Worm (Caenorhabditis elegans) whole organism, late embryonic: ENCODE measurements around the gene cyn-7.

Experiments used
- C08G9.2 ChIP-seq: sonication (generic microtip); optimal IDR thresholded peaks from 2 replicates; lab custom pipeline; 2016; ENCODE audit warnings: mild to moderate bottlenecking, missing genetic modification characterization, moderate library complexity, missing compliant biosample characterization
- F13H6.1 ChIP-seq: sonication (generic microtip); optimal IDR thresholded peaks from 2 replicates; lab custom pipeline; 2016; ENCODE audit warnings: missing genetic modification characterization, missing compliant biosample characterization
- K02D7.2 ChIP-seq: sonication (generic microtip); optimal IDR thresholded peaks from 2 replicates; lab custom pipeline; 2017; ENCODE audit warnings: mild to moderate bottlenecking, missing genetic modification characterization, missing compliant biosample characterization
- Y22D7AL.16 ChIP-seq: sonication (generic microtip); optimal IDR thresholded peaks from 2 replicates; lab custom pipeline; 2016; ENCODE audit warnings: missing genetic modification characterization, missing compliant biosample characterization
- ceh-19 ChIP-seq: fragments of 200-800 bp; sonication (Bioruptor generic); optimal IDR thresholded peaks from 2 replicates; lab custom pipeline; 2018; ENCODE audit warnings: mild to moderate bottlenecking, missing genetic modification characterization, missing compliant biosample characterization
- ceh-22 ChIP-seq: sonication (generic microtip); optimal IDR thresholded peaks from 2 replicates; lab custom pipeline; 2017; ENCODE audit warnings: missing biosample characterization, missing genetic modification characterization
- ceh-34 ChIP-seq: sonication (generic microtip); optimal IDR thresholded peaks from 2 replicates; lab custom pipeline; 2016; ENCODE audit warnings: mild to moderate bottlenecking, missing genetic modification characterization, missing compliant biosample characterization
- ceh-45 ChIP-seq: fragments of 200-800 bp; sonication (Bioruptor generic); IDR thresholded peaks from 2 replicates; pipeline ENCODE4 v1.3.6; 2022; ENCODE audit warnings: missing genetic modification reagents, missing genetic modification characterization, missing compliant biosample characterization
- ceh-9 ChIP-seq: sonication (generic microtip); optimal IDR thresholded peaks from 2 replicates; lab custom pipeline; 2016; ENCODE audit warnings: mild to moderate bottlenecking, missing genetic modification characterization, inconsistent platforms, missing compliant biosample characterization
- dmd-4 ChIP-seq: sonication (generic microtip); optimal IDR thresholded peaks from 2 replicates; lab custom pipeline; 2016; ENCODE audit warnings: borderline replicate concordance, missing genetic modification characterization, missing compliant biosample characterization
- elt-4 ChIP-seq: sonication (generic microtip); optimal IDR thresholded peaks from 2 replicates; lab custom pipeline; 2016; ENCODE audit warnings: missing genetic modification characterization, missing compliant biosample characterization
- ets-4 ChIP-seq: sonication (generic microtip); optimal IDR thresholded peaks from 2 replicates; lab custom pipeline; 2016; ENCODE audit warnings: missing genetic modification characterization, missing compliant biosample characterization
- fkh-6 ChIP-seq: sonication (generic microtip); optimal IDR thresholded peaks from 2 replicates; lab custom pipeline; 2016; ENCODE audit warnings: missing genetic modification characterization, missing compliant biosample characterization
- hlh-13 ChIP-seq: fragments of 200-800 bp; sonication (Bioruptor generic); optimal IDR thresholded peaks from 2 replicates; lab custom pipeline; 2018; ENCODE audit warnings: mild to moderate bottlenecking, missing genetic modification characterization, missing compliant biosample characterization
- hlh-15 ChIP-seq: sonication (generic microtip); optimal IDR thresholded peaks from 2 replicates; lab custom pipeline; 2016; ENCODE audit warnings: missing genetic modification characterization, missing compliant biosample characterization
- hlh-30 ChIP-seq: sonication (generic microtip); optimal IDR thresholded peaks from 2 replicates; lab custom pipeline; 2017; ENCODE audit warnings: antibody characterized with exemption, missing genetic modification characterization, missing compliant biosample characterization; ENCODE audit not compliant: insufficient read depth
- hlh-6 ChIP-seq: sonication (generic microtip); optimal IDR thresholded peaks from 2 replicates; lab custom pipeline; 2016; ENCODE audit warnings: missing genotype, missing genetic modification characterization, missing compliant biosample characterization
- hlh-8 ChIP-seq: sonication (generic microtip); optimal IDR thresholded peaks from 2 replicates; lab custom pipeline; 2016; ENCODE audit warnings: missing genotype, missing genetic modification characterization, missing compliant biosample characterization
- lim-6 ChIP-seq: sonication (generic microtip); optimal IDR thresholded peaks from 2 replicates; lab custom pipeline; 2016; ENCODE audit warnings: missing genetic modification characterization, missing compliant biosample characterization
- madf-2 ChIP-seq: sonication (generic microtip); optimal IDR thresholded peaks from 2 replicates; lab custom pipeline; 2017; ENCODE audit warnings: missing genetic modification characterization, missing compliant biosample characterization
- nfya-1 ChIP-seq: sonication (generic microtip); optimal IDR thresholded peaks from 2 replicates; lab custom pipeline; 2017; ENCODE audit warnings: missing genetic modification characterization, mild to moderate bottlenecking, missing compliant biosample characterization, antibody characterized with exemption, moderate library complexity
- nhr-11 ChIP-seq: fragments of 150-350 bp; optimal IDR thresholded peaks from 2 replicates; lab custom pipeline; 2014; ENCODE audit warnings: missing biosample characterization, missing genetic modification characterization
- nhr-232 ChIP-seq: sonication (generic microtip); optimal IDR thresholded peaks from 2 replicates; lab custom pipeline; 2016; ENCODE audit warnings: missing genetic modification characterization, missing compliant biosample characterization
- odd-2 ChIP-seq: sonication (generic microtip); optimal IDR thresholded peaks from 2 replicates; lab custom pipeline; 2017; ENCODE audit warnings: antibody characterized with exemption, mild to moderate bottlenecking, missing genetic modification characterization, missing compliant biosample characterization
- pax-1 ChIP-seq: fragments of 150-350 bp; optimal IDR thresholded peaks from 2 replicates; lab custom pipeline; 2014; ENCODE audit warnings: missing biosample characterization, missing genetic modification characterization
- pha-2 ChIP-seq: sonication (generic microtip); optimal IDR thresholded peaks from 2 replicates; lab custom pipeline; 2017; ENCODE audit warnings: mild to moderate bottlenecking, missing genetic modification characterization, missing compliant biosample characterization
- pqm-1 ChIP-seq: sonication (generic microtip); optimal IDR thresholded peaks from 2 replicates; lab custom pipeline; 2016; ENCODE audit warnings: missing genetic modification characterization, missing compliant biosample characterization
- pros-1 ChIP-seq: fragments of 150-350 bp; optimal IDR thresholded peaks from 2 replicates; lab custom pipeline; 2014; ENCODE audit warnings: missing biosample characterization, missing genetic modification reagents, missing genetic modification characterization
- ref-2 ChIP-seq: sonication (generic microtip); optimal IDR thresholded peaks from 2 replicates; lab custom pipeline; 2016; ENCODE audit warnings: missing genetic modification characterization, missing compliant biosample characterization
- rnt-1 ChIP-seq: sonication (generic microtip); optimal IDR thresholded peaks from 2 replicates; lab custom pipeline; 2016; ENCODE audit warnings: missing genetic modification characterization, missing compliant biosample characterization
- sox-2 ChIP-seq: fragments of 200-800 bp; sonication (Bioruptor generic); IDR thresholded peaks from 2 replicates; pipeline ENCODE4 v1.3.6; 2022; ENCODE audit warnings: missing genetic modification reagents, missing genetic modification characterization, missing compliant biosample characterization
- sox-4 ChIP-seq: sonication (generic microtip); optimal IDR thresholded peaks from 2 replicates; lab custom pipeline; 2017; ENCODE audit warnings: mild to moderate bottlenecking, missing genetic modification characterization, inconsistent platforms, missing compliant biosample characterization
- syd-9 ChIP-seq: sonication (generic microtip); optimal IDR thresholded peaks from 2 replicates; lab custom pipeline; 2016; ENCODE audit warnings: mild to moderate bottlenecking, missing genetic modification characterization, moderate library complexity, missing compliant biosample characterization
- tbx-2 ChIP-seq: sonication (generic microtip); optimal IDR thresholded peaks from 2 replicates; lab custom pipeline; 2016; ENCODE audit warnings: missing genetic modification characterization, missing compliant biosample characterization
- tbx-7 ChIP-seq: sonication (generic microtip); optimal IDR thresholded peaks from 2 replicates; lab custom pipeline; 2016; ENCODE audit warnings: missing genotype, missing genetic modification characterization, missing compliant biosample characterization
- ttx-3 ChIP-seq: sonication (generic microtip); optimal IDR thresholded peaks from 2 replicates; lab custom pipeline; 2016; ENCODE audit warnings: missing genetic modification reagents, missing genetic modification characterization, missing compliant biosample characterization
- unc-3 ChIP-seq, 2 experiments: fragments of 200-800 bp in 1 of 2; sonication (Bioruptor generic) in 1 of 2; sonication (generic microtip) in 1 of 2; conservative IDR thresholded peaks in 1 of 2; optimal IDR thresholded peaks in 1 of 2; 2 replicates each; pipeline versions ENCODE4 v1.3.6 to Lab custom; 2016 to 2022; ENCODE audit warnings: missing compliant biosample characterization in 2 of 2, missing genetic modification characterization in 2 of 2, missing genetic modification reagents in 1 of 2
- unc-55 ChIP-seq: sonication (generic microtip); optimal IDR thresholded peaks from 2 replicates; lab custom pipeline; 2017; ENCODE audit warnings: missing biosample characterization, missing genetic modification reagents, missing genetic modification characterization

Gene cyn-7

ce11 chrV:15179757-15180156 is 7.4 kb downstream of the cyn-7 start, which contains the start of gene T09F5.10:
T09F5.10 (plus strand) TSS chrV:15180057.
- TF ChIP-seq hlh-8 (tag; lab: Kevin White, UChicago) (no peak), hlh-13 (no peak), tbx-2 (tag; lab: Kevin White, UChicago) (no peak), pros-1 (tag; lab: Kevin White, UChicago) (no peak), nhr-11 (tag; lab: Kevin White, UChicago) (no peak), tbx-7 (tag; lab: Kevin White, UChicago) (no peak), C08G9.2 (no peak), fkh-6 (tag; lab: Kevin White, UChicago) (no peak), unc-3 (GFP tag; conservative IDR thresholded peaks at IDR 0.05; lab: Robert Waterston, UW) (no peak), unc-3 (tag; optimal IDR thresholded peaks at IDR 0.05; lab: Kevin White, UChicago) (no peak), sox-4 (tag; lab: Kevin White, UChicago) (no peak), ceh-22 (tag; lab: Kevin White, UChicago) (no peak), pha-2 (tag; lab: Kevin White, UChicago) (no peak), rnt-1 (tag; lab: Kevin White, UChicago) (no peak), hlh-30 (tag; lab: Kevin White, UChicago) (no peak)

DNA sequence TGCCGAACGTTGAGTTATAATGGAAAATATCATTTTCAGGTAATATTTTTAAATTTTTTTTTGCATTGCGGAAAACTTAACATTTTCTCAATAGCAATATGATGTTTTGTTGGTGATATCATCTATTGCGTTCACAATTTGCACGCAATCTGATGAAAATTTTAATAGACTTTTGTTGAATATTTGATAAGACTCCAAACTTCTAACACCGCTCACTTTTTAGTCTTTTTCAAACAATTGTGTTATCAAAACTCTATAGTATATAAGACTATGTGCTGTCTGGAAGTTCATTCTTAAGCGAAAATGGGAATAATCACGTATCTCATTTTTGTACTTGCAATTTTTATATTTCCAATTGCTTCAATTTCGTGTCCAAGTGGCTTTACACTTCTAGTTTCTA is 11.7 kb downstream of the cyn-7 start, which contains the start of gene clec-47:
Gene clec-47, plus strand, starts transcription at position 301 of the 400 bp plus-strand sequence.
- TF ChIP-seq unc-55 (no peak), tbx-2 (tag; lab: Kevin White, UChicago) (no peak), hlh-6 (tag; lab: Kevin White, UChicago) (no peak), F13H6.1 (tag; lab: Kevin White, UChicago) (no peak), tbx-7 (tag; lab: Kevin White, UChicago) (no peak), Y22D7AL.16 (tag; lab: Kevin White, UChicago) (no peak), hlh-30 (tag; lab: Kevin White, UChicago) (no peak), pax-1 (no peak), nfya-1 (tag; lab: Kevin White, UChicago) (no peak), ceh-9 (tag; lab: Kevin White, UChicago) (no peak), ets-4 (tag; lab: Kevin White, UChicago) (no peak), sox-2 (GFP tag; lab: Robert Waterston, UW) (no peak), elt-4 (tag; lab: Kevin White, UChicago) (no peak), hlh-15 (tag; lab: Kevin White, UChicago) (no peak), dmd-4 (tag; lab: Kevin White, UChicago) (no peak), hlh-8 (tag; lab: Kevin White, UChicago) (no peak), sox-4 (tag; lab: Kevin White, UChicago) (no peak), ttx-3 (tag; lab: Kevin White, UChicago) (no peak), ref-2 (tag; lab: Kevin White, UChicago) (no peak), nhr-232 (tag; lab: Kevin White, UChicago) (no peak)

ce11 chrV:15162697-15163096 is 24.5 kb downstream of the cyn-7 start, which contains the start of gene srz-11:
srz-11 (plus strand) TSS chrV:15163082.
- no peak for TF ChIP-seq nfya-1 (tag; lab: Kevin White, UChicago)
- TF ChIP-seq pqm-1 (tag; lab: Kevin White, UChicago) = no peak
- TF ChIP-seq lim-6 (tag; lab: Kevin White, UChicago) = no peak
- no peak for TF ChIP-seq K02D7.2 (tag; lab: Kevin White, UChicago)
- TF ChIP-seq syd-9 (tag; lab: Kevin White, UChicago) = no peak
- no peak for TF ChIP-seq ceh-19 (GFP tag; lab: Kevin White, UChicago)
- no peak for TF ChIP-seq madf-2
- TF ChIP-seq tbx-2 (tag; lab: Kevin White, UChicago) = no peak
- no peak for TF ChIP-seq ceh-45 (GFP tag; lab: Robert Waterston, UW)
- TF ChIP-seq ceh-34 (tag; lab: Kevin White, UChicago) = no peak
- no peak for TF ChIP-seq dmd-4 (tag; lab: Kevin White, UChicago)
- TF ChIP-seq odd-2 (tag; lab: Kevin White, UChicago) = no peak
